Worm (Caenorhabditis elegans) whole organism, late embryonic: ENCODE data around the gene T03D8.6.

Experiments
- C08G9.2 ChIP-seq: sonication (generic microtip); optimal IDR thresholded peaks from 2 replicates; lab custom pipeline; 2016; ENCODE audit warnings: mild to moderate bottlenecking, missing genetic modification characterization, moderate library complexity, missing compliant biosample characterization
- C38D4.7 ChIP-seq: fragments of 200-800 bp; sonication (Bioruptor generic); optimal IDR thresholded peaks from 2 replicates; lab custom pipeline; 2018; ENCODE audit warnings: mild to moderate bottlenecking, missing genetic modification characterization, moderate library complexity, missing compliant biosample characterization
- F13H6.1 ChIP-seq: sonication (generic microtip); optimal IDR thresholded peaks from 2 replicates; lab custom pipeline; 2016; ENCODE audit warnings: missing genetic modification characterization, missing compliant biosample characterization
- K09A11.1 ChIP-seq: sonication (generic microtip); optimal IDR thresholded peaks from 2 replicates; lab custom pipeline; 2017; ENCODE audit warnings: antibody characterized with exemption, mild to moderate bottlenecking, missing genetic modification characterization, missing compliant biosample characterization; ENCODE audit not compliant: insufficient read depth
- Y22D7AL.16 ChIP-seq: sonication (generic microtip); optimal IDR thresholded peaks from 2 replicates; lab custom pipeline; 2016; ENCODE audit warnings: missing genetic modification characterization, missing compliant biosample characterization
- ama-1 ChIP-seq: fragments of 150-350 bp; optimal IDR thresholded peaks from 2 replicates; lab custom pipeline; 2014
- ceh-18 ChIP-seq: sonication (generic microtip); optimal IDR thresholded peaks from 2 replicates; lab custom pipeline; 2016; ENCODE audit warnings: missing genetic modification characterization, missing compliant biosample characterization
- ceh-19 ChIP-seq: fragments of 200-800 bp; sonication (Bioruptor generic); optimal IDR thresholded peaks from 2 replicates; lab custom pipeline; 2018; ENCODE audit warnings: mild to moderate bottlenecking, missing genetic modification characterization, missing compliant biosample characterization
- ceh-2 ChIP-seq: sonication (generic microtip); optimal IDR thresholded peaks from 2 replicates; lab custom pipeline; 2016; ENCODE audit warnings: missing genotype, missing genetic modification characterization, missing compliant biosample characterization
- ceh-22 ChIP-seq: sonication (generic microtip); optimal IDR thresholded peaks from 2 replicates; lab custom pipeline; 2017; ENCODE audit warnings: missing biosample characterization, missing genetic modification characterization
- ceh-30 ChIP-seq: fragments of 150-350 bp; optimal IDR thresholded peaks from 2 replicates; lab custom pipeline; 2014; ENCODE audit warnings: missing biosample characterization, missing genetic modification characterization
- ceh-31 ChIP-seq: sonication (generic microtip); optimal IDR thresholded peaks from 2 replicates; lab custom pipeline; 2016; ENCODE audit warnings: missing genetic modification characterization, missing compliant biosample characterization
- ceh-34 ChIP-seq: sonication (generic microtip); optimal IDR thresholded peaks from 2 replicates; lab custom pipeline; 2016; ENCODE audit warnings: mild to moderate bottlenecking, missing genetic modification characterization, missing compliant biosample characterization
- ceh-45 ChIP-seq: fragments of 200-800 bp; sonication (Bioruptor generic); IDR thresholded peaks from 2 replicates; pipeline ENCODE4 v1.3.6; 2022; ENCODE audit warnings: missing genetic modification reagents, missing genetic modification characterization, missing compliant biosample characterization
- ceh-48 ChIP-seq: sonication (generic microtip); optimal IDR thresholded peaks from 2 replicates; lab custom pipeline; 2016; ENCODE audit warnings: missing genetic modification characterization, inconsistent platforms, missing compliant biosample characterization
- ceh-6 ChIP-seq: fragments of 200-800 bp; sonication (Bioruptor generic); optimal IDR thresholded peaks from 2 replicates; lab custom pipeline; 2018; ENCODE audit warnings: mild to moderate bottlenecking, missing genetic modification characterization, missing compliant biosample characterization
- ceh-9 ChIP-seq: sonication (generic microtip); optimal IDR thresholded peaks from 2 replicates; lab custom pipeline; 2016; ENCODE audit warnings: mild to moderate bottlenecking, missing genetic modification characterization, inconsistent platforms, missing compliant biosample characterization
- dmd-4 ChIP-seq: sonication (generic microtip); optimal IDR thresholded peaks from 2 replicates; lab custom pipeline; 2016; ENCODE audit warnings: borderline replicate concordance, missing genetic modification characterization, missing compliant biosample characterization
- dve-1 ChIP-seq: sonication (generic microtip); optimal IDR thresholded peaks from 2 replicates; lab custom pipeline; 2017; ENCODE audit warnings: antibody characterized with exemption, mild to moderate bottlenecking, missing genetic modification characterization, missing compliant biosample characterization
- elt-2 ChIP-seq: sonication (generic microtip); optimal IDR thresholded peaks from 2 replicates; lab custom pipeline; 2016; ENCODE audit warnings: missing genetic modification reagents, missing genetic modification characterization, missing compliant biosample characterization
- ets-4 ChIP-seq: sonication (generic microtip); optimal IDR thresholded peaks from 2 replicates; lab custom pipeline; 2016; ENCODE audit warnings: missing genetic modification characterization, missing compliant biosample characterization
- eyg-1 ChIP-seq: sonication (generic microtip); optimal IDR thresholded peaks from 2 replicates; lab custom pipeline; 2016; ENCODE audit warnings: missing genotype, missing genetic modification characterization, missing compliant biosample characterization
- fax-1 ChIP-seq: sonication (generic microtip); optimal IDR thresholded peaks from 2 replicates; lab custom pipeline; 2016; ENCODE audit warnings: missing genotype, missing genetic modification characterization, missing compliant biosample characterization
- fkh-10 ChIP-seq: fragments of 150-350 bp; optimal IDR thresholded peaks from 2 replicates; lab custom pipeline; 2014; ENCODE audit warnings: missing biosample characterization, missing genetic modification reagents, missing genetic modification characterization
- fkh-6 ChIP-seq: sonication (generic microtip); optimal IDR thresholded peaks from 2 replicates; lab custom pipeline; 2016; ENCODE audit warnings: missing genetic modification characterization, missing compliant biosample characterization
- gmeb-2 ChIP-seq: sonication (generic microtip); optimal IDR thresholded peaks from 2 replicates; lab custom pipeline; 2016; ENCODE audit warnings: missing genetic modification characterization, inconsistent platforms, missing compliant biosample characterization
- hlh-13 ChIP-seq: fragments of 200-800 bp; sonication (Bioruptor generic); optimal IDR thresholded peaks from 2 replicates; lab custom pipeline; 2018; ENCODE audit warnings: mild to moderate bottlenecking, missing genetic modification characterization, missing compliant biosample characterization
- hlh-6 ChIP-seq: sonication (generic microtip); optimal IDR thresholded peaks from 2 replicates; lab custom pipeline; 2016; ENCODE audit warnings: missing genotype, missing genetic modification characterization, missing compliant biosample characterization
- hlh-8 ChIP-seq: sonication (generic microtip); optimal IDR thresholded peaks from 2 replicates; lab custom pipeline; 2016; ENCODE audit warnings: missing genotype, missing genetic modification characterization, missing compliant biosample characterization
- lim-6 ChIP-seq: sonication (generic microtip); optimal IDR thresholded peaks from 2 replicates; lab custom pipeline; 2016; ENCODE audit warnings: missing genetic modification characterization, missing compliant biosample characterization
- lin-11 ChIP-seq: fragments of 200-800 bp; sonication (Bioruptor generic); optimal IDR thresholded peaks from 2 replicates; lab custom pipeline; 2018; ENCODE audit warnings: mild to moderate bottlenecking, missing genetic modification characterization, missing compliant biosample characterization
- madf-2 ChIP-seq: sonication (generic microtip); optimal IDR thresholded peaks from 2 replicates; lab custom pipeline; 2017; ENCODE audit warnings: missing genetic modification characterization, missing compliant biosample characterization
- mec-3 ChIP-seq: sonication (generic microtip); optimal IDR thresholded peaks from 2 replicates; lab custom pipeline; 2016; ENCODE audit warnings: borderline replicate concordance, missing genetic modification characterization, missing compliant biosample characterization
- nfya-1 ChIP-seq: sonication (generic microtip); optimal IDR thresholded peaks from 2 replicates; lab custom pipeline; 2017; ENCODE audit warnings: missing genetic modification characterization, mild to moderate bottlenecking, missing compliant biosample characterization, antibody characterized with exemption, moderate library complexity
- nhr-11 ChIP-seq: fragments of 150-350 bp; optimal IDR thresholded peaks from 2 replicates; lab custom pipeline; 2014; ENCODE audit warnings: missing biosample characterization, missing genetic modification characterization
- npax-4 ChIP-seq: sonication (generic microtip); optimal IDR thresholded peaks from 2 replicates; lab custom pipeline; 2016; ENCODE audit warnings: missing genetic modification characterization, missing compliant biosample characterization
- odd-2 ChIP-seq: sonication (generic microtip); optimal IDR thresholded peaks from 2 replicates; lab custom pipeline; 2017; ENCODE audit warnings: antibody characterized with exemption, mild to moderate bottlenecking, missing genetic modification characterization, missing compliant biosample characterization
- pag-3 ChIP-seq: sonication (generic microtip); optimal IDR thresholded peaks from 2 replicates; lab custom pipeline; 2016; ENCODE audit warnings: missing compliant biosample characterization, missing genetic modification characterization, borderline replicate concordance
- pat-9 ChIP-seq: fragments of 200-800 bp; sonication (Bioruptor generic); optimal IDR thresholded peaks from 2 replicates; lab custom pipeline; 2018; ENCODE audit warnings: mild to moderate bottlenecking, missing genetic modification characterization, moderate library complexity, missing compliant biosample characterization
- pax-1 ChIP-seq: fragments of 150-350 bp; optimal IDR thresholded peaks from 2 replicates; lab custom pipeline; 2014; ENCODE audit warnings: missing biosample characterization, missing genetic modification characterization
- pha-2 ChIP-seq: sonication (generic microtip); optimal IDR thresholded peaks from 2 replicates; lab custom pipeline; 2017; ENCODE audit warnings: mild to moderate bottlenecking, missing genetic modification characterization, missing compliant biosample characterization
- pha-4 ChIP-seq: fragments of 150-350 bp; optimal IDR thresholded peaks from 2 replicates; lab custom pipeline; 2018; ENCODE audit warnings: missing biosample characterization, missing genetic modification reagents, missing genetic modification characterization
- ref-2 ChIP-seq: sonication (generic microtip); optimal IDR thresholded peaks from 2 replicates; lab custom pipeline; 2016; ENCODE audit warnings: missing genetic modification characterization, missing compliant biosample characterization
- rnt-1 ChIP-seq: sonication (generic microtip); optimal IDR thresholded peaks from 2 replicates; lab custom pipeline; 2016; ENCODE audit warnings: missing genetic modification characterization, missing compliant biosample characterization
- sox-4 ChIP-seq: sonication (generic microtip); optimal IDR thresholded peaks from 2 replicates; lab custom pipeline; 2017; ENCODE audit warnings: mild to moderate bottlenecking, missing genetic modification characterization, inconsistent platforms, missing compliant biosample characterization
- tbx-2 ChIP-seq: sonication (generic microtip); optimal IDR thresholded peaks from 2 replicates; lab custom pipeline; 2016; ENCODE audit warnings: missing genetic modification characterization, missing compliant biosample characterization
- ttx-3 ChIP-seq: sonication (generic microtip); optimal IDR thresholded peaks from 2 replicates; lab custom pipeline; 2016; ENCODE audit warnings: missing genetic modification reagents, missing genetic modification characterization, missing compliant biosample characterization
- unc-42 ChIP-seq: sonication (generic microtip); optimal IDR thresholded peaks from 2 replicates; lab custom pipeline; 2016; ENCODE audit warnings: missing genotype, missing genetic modification characterization, missing compliant biosample characterization
- unc-55 ChIP-seq: sonication (generic microtip); optimal IDR thresholded peaks from 2 replicates; lab custom pipeline; 2017; ENCODE audit warnings: missing biosample characterization, missing genetic modification reagents, missing genetic modification characterization
- zip-5 ChIP-seq: sonication (generic microtip); optimal IDR thresholded peaks from 2 replicates; lab custom pipeline; 2016; ENCODE audit warnings: missing genetic modification characterization, missing compliant biosample characterization
- ztf-16 ChIP-seq: sonication (generic microtip); optimal IDR thresholded peaks from 2 replicates; lab custom pipeline; 2017; ENCODE audit warnings: missing genetic modification characterization, missing compliant biosample characterization

Gene T03D8.6

DNA sequence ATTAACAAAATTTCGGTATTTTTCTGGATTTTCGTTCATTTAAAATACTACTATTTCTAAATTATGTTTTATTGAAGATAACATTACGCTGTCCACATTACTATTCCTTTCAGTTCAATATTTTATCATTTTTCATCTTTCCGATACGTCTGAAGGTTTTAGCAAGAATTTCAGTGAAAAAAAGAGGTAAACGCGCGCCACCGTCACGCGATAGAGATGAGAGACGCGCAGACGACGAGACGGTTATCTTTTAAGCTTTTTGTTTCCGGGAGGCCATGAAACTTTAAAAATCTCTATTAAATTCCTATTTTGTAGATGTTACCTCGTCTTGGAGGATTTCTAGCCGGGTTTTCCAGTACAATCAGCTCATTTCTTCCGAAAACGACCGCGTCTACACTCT lies 17.6 kb upstream of the T03D8.6 start, which contains the start of gene mrps-12:
Gene mrps-12, plus strand, starts transcription at position 316 of the 400 bp plus-strand sequence.
- TF ChIP-seq C38D4.7 (no peak), unc-42 (no peak), Y22D7AL.16 (tag; lab: Kevin White, UChicago) (no peak), nfya-1 (tag; lab: Kevin White, UChicago) (peak; percentile 1)
- TF ChIP-seq, all 69 proteins: peak for 1

DNA sequence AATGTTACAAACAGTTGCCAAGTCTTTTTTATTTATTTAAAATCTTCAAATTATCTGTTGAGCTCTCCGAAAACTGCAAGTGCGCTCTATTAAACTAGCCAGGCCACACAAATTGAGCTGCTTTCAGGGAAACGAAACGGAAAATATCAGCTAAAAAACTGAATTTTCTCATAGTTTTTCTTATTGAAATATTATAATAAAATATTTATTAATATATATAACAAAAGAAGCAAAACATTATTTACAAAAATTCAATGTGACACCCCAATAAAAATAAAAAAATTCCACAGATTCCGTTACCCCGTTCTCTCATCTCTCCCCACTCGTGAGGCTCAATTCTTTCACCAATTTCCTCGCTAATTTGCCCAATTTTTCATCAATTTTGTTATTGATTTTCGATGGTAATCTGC lies 12.4 kb upstream of the T03D8.6 start:
- TF ChIP-seq C08G9.2 (tag; lab: Kevin White, UChicago) (peak; percentile 11), ceh-2 (tag; lab: Kevin White, UChicago) (no peak), K09A11.1 (no peak), pha-2 (tag; lab: Kevin White, UChicago) (peak; percentile 75), elt-2 (peak; percentile 65), ceh-6 (GFP tag; lab: Kevin White, UChicago) (no peak), pat-9 (tag; lab: Kevin White, UChicago) (no peak), lin-11 (tag; lab: Kevin White, UChicago) (no peak), ceh-48 (peak; percentile 64), ceh-45 (GFP tag; lab: Robert Waterston, UW) (no peak), rnt-1 (tag; lab: Kevin White, UChicago) (no peak), ama-1 (lab: Kevin White, UChicago) (no peak), ttx-3 (tag; lab: Kevin White, UChicago) (peak; percentile 61), pag-3 (tag; lab: Kevin White, UChicago) (no peak), unc-55 (GFP tag; lab: Kevin White, UChicago) (no peak), pax-1 (tag; lab: Kevin White, UChicago) (no peak), hlh-8 (tag; lab: Kevin White, UChicago) (peak; percentile 58), tbx-2 (tag; lab: Kevin White, UChicago) (peak; percentile 72), mec-3 (tag; lab: Kevin White, UChicago) (no peak), nfya-1 (tag; lab: Kevin White, UChicago) (no peak), nhr-11 (tag; lab: Kevin White, UChicago) (no peak), hlh-13 (GFP tag; lab: Kevin White, UChicago) (no peak), eyg-1 (no peak), ref-2 (no peak), npax-4 (tag; lab: Kevin White, UChicago) (no peak), fkh-10 (GFP tag; lab: Kevin White, UChicago) (no peak), dmd-4 (tag; lab: Kevin White, UChicago) (no peak), lim-6 (tag; lab: Kevin White, UChicago) (no peak), ceh-22 (tag; lab: Kevin White, UChicago) (no peak), ets-4 (tag; lab: Kevin White, UChicago) (peak; percentile 43), unc-42 (peak; percentile 78), fax-1 (tag; lab: Kevin White, UChicago) (peak; percentile 6), ceh-30 (tag; lab: Kevin White, UChicago) (no peak), C38D4.7 (no peak), pha-4 (tag; lab: Kevin White, UChicago) (no peak), madf-2 (no peak), fkh-6 (tag; lab: Kevin White, UChicago) (peak; percentile 15), ceh-18 (no peak), dve-1 (tag; lab: Kevin White, UChicago) (no peak), hlh-6 (tag; lab: Kevin White, UChicago) (no peak), ztf-16 (no peak), F13H6.1 (tag; lab: Kevin White, UChicago) (no peak), gmeb-2 (tag; lab: Kevin White, UChicago) (no peak), ceh-19 (GFP tag; lab: Kevin White, UChicago) (no peak), odd-2 (no peak), Y22D7AL.16 (tag; lab: Kevin White, UChicago) (no peak), ceh-31 (tag; lab: Kevin White, UChicago) (peak; percentile 72), ceh-34 (tag; lab: Kevin White, UChicago) (peak; percentile 1), ceh-9 (tag; lab: Kevin White, UChicago) (no peak), sox-4 (peak; percentile 12), zip-5 (tag; lab: Kevin White, UChicago) (peak; percentile 87)
